Worm (Caenorhabditis elegans) whole organism, young adult: ENCODE results near the gene B0035.15.

Source experiments
- B0035.1 ChIP-seq: sonication (generic microtip); optimal IDR thresholded peaks from 2 replicates; lab custom pipeline; 2016; ENCODE audit warnings: missing genetic modification characterization, mild to moderate bottlenecking, missing compliant biosample characterization, missing genotype, missing genetic modification reagents
- B0336.3 ChIP-seq: fragments of 200-800 bp; sonication (Bioruptor generic); IDR thresholded peaks from 2 replicates; pipeline ENCODE4 v1.3.6; 2022; ENCODE audit warnings: missing genetic modification characterization, missing compliant biosample characterization
- C06A6.2 ChIP-seq: fragments of 200-800 bp; sonication (Bioruptor generic); conservative IDR thresholded peaks from 2 replicates; pipeline ENCODE4 v1.3.6; 2022; ENCODE audit warnings: missing genetic modification characterization, missing compliant biosample characterization
- F10E7.11 ChIP-seq: sonication (generic microtip); optimal IDR thresholded peaks from 2 replicates; lab custom pipeline; 2017; ENCODE audit warnings: mild to moderate bottlenecking, missing genetic modification characterization, moderate library complexity, missing compliant biosample characterization
- F23B12.7 ChIP-seq: sonication (generic microtip); optimal IDR thresholded peaks from 2 replicates; lab custom pipeline; 2017; ENCODE audit warnings: missing genetic modification characterization, mild to moderate bottlenecking, missing compliant biosample characterization, antibody characterized with exemption, moderate library complexity; ENCODE audit not compliant: insufficient read depth
- F33H1.4 ChIP-seq: fragments of 200-800 bp; sonication (Bioruptor generic); IDR thresholded peaks from 2 replicates; pipeline ENCODE4 v1.3.6; 2022; ENCODE audit warnings: missing genetic modification reagents, missing genetic modification characterization, missing compliant biosample characterization
- F37B4.10 ChIP-seq: fragments of 200-800 bp; sonication (Bioruptor generic); IDR thresholded peaks from 2 replicates; pipeline ENCODE4 v1.3.6; 2022; ENCODE audit warnings: missing genetic modification characterization, missing compliant biosample characterization
- F57C9.4 ChIP-seq: sonication (generic microtip); optimal IDR thresholded peaks from 2 replicates; lab custom pipeline; 2017; ENCODE audit warnings: mild to moderate bottlenecking, missing genetic modification characterization, missing compliant biosample characterization
- K12H6.12 ChIP-seq: fragments of 200-800 bp; sonication (Bioruptor generic); optimal IDR thresholded peaks from 2 replicates; lab custom pipeline; 2018; ENCODE audit warnings: mild to moderate bottlenecking, missing genetic modification characterization, missing compliant biosample characterization
- Y53F4B.3 ChIP-seq: fragments of 200-800 bp; sonication (Bioruptor generic); IDR thresholded peaks from 2 replicates; pipeline ENCODE4 v1.3.6; 2022; ENCODE audit warnings: missing genetic modification reagents, missing genetic modification characterization, missing compliant biosample characterization
- Y53G8AR.9 ChIP-seq: fragments of 200-800 bp; sonication (Bioruptor generic); conservative IDR thresholded peaks from 2 replicates; pipeline ENCODE4 v1.3.6; 2022; ENCODE audit warnings: missing genetic modification reagents, missing genetic modification characterization, missing compliant biosample characterization
- Y56A3A.18 ChIP-seq: fragments of 200-800 bp; sonication (Bioruptor generic); IDR thresholded peaks from 2 replicates; pipeline ENCODE4 v1.3.6; 2022; ENCODE audit warnings: missing genetic modification reagents, missing genetic modification characterization, missing compliant biosample characterization
- Y67H2A.10 ChIP-seq: fragments of 200-800 bp; sonication (Bioruptor generic); conservative IDR thresholded peaks from 2 replicates; pipeline ENCODE4 v1.3.6; 2022; ENCODE audit warnings: missing genetic modification reagents, missing genetic modification characterization, missing compliant biosample characterization
- ama-1 ChIP-seq, 3 experiments: fragments of 150-350 bp in 1 of 3; sonication (generic microtip) in 2 of 3; optimal IDR thresholded peaks; 2 replicates each; lab custom pipeline; 2014 to 2018; ENCODE audit warnings: missing biosample characterization in 2 of 3, missing genetic modification characterization in 2 of 3, missing genetic modification reagents in 2 of 3
- aptf-2 ChIP-seq: fragments of 200-800 bp; sonication (Bioruptor generic); conservative IDR thresholded peaks from 2 replicates; pipeline ENCODE4 v1.3.6; 2022; ENCODE audit warnings: missing genetic modification reagents, missing genetic modification characterization, missing compliant biosample characterization
- atf-7 ChIP-seq: sonication (generic microtip); optimal IDR thresholded peaks from 2 replicates; lab custom pipeline; 2017; ENCODE audit warnings: mild to moderate bottlenecking, missing genetic modification characterization, missing compliant biosample characterization
- attf-3 ChIP-seq: fragments of 200-800 bp; sonication (Bioruptor generic); conservative IDR thresholded peaks from 2 replicates; pipeline ENCODE4 v1.3.6; 2022; ENCODE audit warnings: missing genetic modification reagents, missing genetic modification characterization, missing compliant biosample characterization
- attf-6 ChIP-seq: fragments of 200-800 bp; sonication (Bioruptor generic); IDR thresholded peaks from 2 replicates; pipeline ENCODE4 v1.3.6; 2022; ENCODE audit warnings: missing genetic modification reagents, missing genetic modification characterization, missing compliant biosample characterization
- ceh-27 ChIP-seq: fragments of 200-800 bp; sonication (Bioruptor generic); optimal IDR thresholded peaks from 2 replicates; lab custom pipeline; 2018; ENCODE audit warnings: mild to moderate bottlenecking, missing genetic modification characterization, moderate library complexity, missing compliant biosample characterization
- ceh-40 ChIP-seq: fragments of 200-800 bp; sonication (Bioruptor generic); IDR thresholded peaks from 2 replicates; pipeline ENCODE4 v1.3.6; 2022; ENCODE audit warnings: missing genetic modification characterization, missing compliant biosample characterization
- ceh-58 ChIP-seq: fragments of 200-800 bp; sonication (Bioruptor generic); IDR thresholded peaks from 2 replicates; pipeline ENCODE4 v1.3.6; 2022; ENCODE audit warnings: missing genetic modification characterization, missing compliant biosample characterization
- ceh-79 ChIP-seq: sonication (generic microtip); optimal IDR thresholded peaks from 2 replicates; lab custom pipeline; 2017; ENCODE audit warnings: mild to moderate bottlenecking, missing genetic modification characterization, missing compliant biosample characterization
- dpff-1 ChIP-seq: sonication (generic microtip); optimal IDR thresholded peaks from 2 replicates; lab custom pipeline; 2017; ENCODE audit warnings: mild to moderate bottlenecking, missing genetic modification characterization, missing compliant biosample characterization
- dpl-1 ChIP-seq: fragments of 150-350 bp; optimal IDR thresholded peaks from 2 replicates; lab custom pipeline; 2014; ENCODE audit warnings: missing biosample characterization, missing genetic modification reagents, missing genetic modification characterization
- efl-1 ChIP-seq: fragments of 150-350 bp; optimal IDR thresholded peaks from 2 replicates; lab custom pipeline; 2014; ENCODE audit warnings: missing biosample characterization, missing genetic modification reagents, missing genetic modification characterization
- gei-17 ChIP-seq: fragments of 200-800 bp; sonication (Bioruptor generic); optimal IDR thresholded peaks from 2 replicates; lab custom pipeline; 2018; ENCODE audit warnings: mild to moderate bottlenecking, missing genetic modification characterization, missing compliant biosample characterization
- hmg-20 ChIP-seq: fragments of 200-800 bp; sonication (Bioruptor generic); IDR thresholded peaks from 2 replicates; pipeline ENCODE4 v1.3.6; 2022; ENCODE audit warnings: missing genetic modification reagents, missing genetic modification characterization, missing compliant biosample characterization
- hrde-1 ChIP-seq: sonication (generic microtip); optimal IDR thresholded peaks from 2 replicates; lab custom pipeline; 2016; ENCODE audit warnings: missing genetic modification characterization, mild to moderate bottlenecking, missing compliant biosample characterization, moderate library complexity, missing genotype, missing genetic modification reagents, borderline replicate concordance
- lag-1 ChIP-seq: fragments of 200-800 bp; sonication (Bioruptor generic); IDR thresholded peaks from 2 replicates; pipeline ENCODE4 v1.3.6; 2022; ENCODE audit warnings: missing genetic modification reagents, missing genetic modification characterization, missing compliant biosample characterization
- let-526 ChIP-seq: fragments of 200-800 bp; sonication (Bioruptor generic); IDR thresholded peaks from 2 replicates; pipeline ENCODE4 v1.3.6; 2022; ENCODE audit warnings: missing genetic modification reagents, missing genetic modification characterization, missing compliant biosample characterization
- lin-26 ChIP-seq: fragments of 200-800 bp; sonication (Bioruptor generic); IDR thresholded peaks from 2 replicates; pipeline ENCODE4 v1.3.6; 2022; ENCODE audit warnings: missing genetic modification reagents, missing genetic modification characterization, missing compliant biosample characterization
- lin-35 ChIP-seq, 3 experiments: fragments of 150-350 bp in 2 of 3; sonication (generic microtip) in 1 of 3; optimal IDR thresholded peaks; 2 replicates each; lab custom pipeline; 2014 to 2018; ENCODE audit warnings: missing biosample characterization in 3 of 3, missing genetic modification characterization in 3 of 3, missing genetic modification reagents in 3 of 3
- lin-54 ChIP-seq: fragments of 200-800 bp; sonication (Bioruptor generic); optimal IDR thresholded peaks from 2 replicates; lab custom pipeline; 2018; ENCODE audit warnings: mild to moderate bottlenecking, missing genetic modification characterization, missing compliant biosample characterization
- lir-1 ChIP-seq: fragments of 200-800 bp; sonication (Bioruptor generic); conservative IDR thresholded peaks from 2 replicates; pipeline ENCODE4 v1.3.6; 2022; ENCODE audit warnings: missing genetic modification reagents, missing genetic modification characterization, missing compliant biosample characterization
- madf-6 ChIP-seq: fragments of 200-800 bp; sonication (Bioruptor generic); IDR thresholded peaks from 2 replicates; pipeline ENCODE4 v1.3.6; 2022; ENCODE audit warnings: missing genetic modification reagents, missing genetic modification characterization, missing compliant biosample characterization
- madf-8 ChIP-seq: fragments of 200-800 bp; sonication (Bioruptor generic); conservative IDR thresholded peaks from 2 replicates; pipeline ENCODE4 v1.3.6; 2022; ENCODE audit warnings: missing genetic modification reagents, missing genetic modification characterization, missing compliant biosample characterization
- mes-4 ChIP-seq: sonication (generic microtip); optimal IDR thresholded peaks from 2 replicates; lab custom pipeline; 2016; ENCODE audit warnings: missing genotype, missing genetic modification characterization, missing compliant biosample characterization
- mxl-1 ChIP-seq: sonication (generic microtip); optimal IDR thresholded peaks from 2 replicates; lab custom pipeline; 2016; ENCODE audit warnings: missing genetic modification characterization, missing compliant biosample characterization
- nfya-2 ChIP-seq: fragments of 200-800 bp; sonication (Bioruptor generic); IDR thresholded peaks from 2 replicates; pipeline ENCODE4 v1.3.6; 2022; ENCODE audit warnings: missing genetic modification reagents, missing genetic modification characterization, missing compliant biosample characterization
- nhr-120 ChIP-seq: fragments of 200-800 bp; sonication (Bioruptor generic); IDR thresholded peaks from 2 replicates; pipeline ENCODE4 v1.3.6; 2022; ENCODE audit warnings: missing genetic modification characterization, missing compliant biosample characterization
- nhr-179 ChIP-seq: sonication (generic microtip); optimal IDR thresholded peaks from 2 replicates; lab custom pipeline; 2016; ENCODE audit warnings: mild to moderate bottlenecking, missing genetic modification characterization, missing compliant biosample characterization
- nhr-27 ChIP-seq: fragments of 200-800 bp; sonication (Bioruptor generic); optimal IDR thresholded peaks from 2 replicates; lab custom pipeline; 2018; ENCODE audit warnings: mild to moderate bottlenecking, missing genetic modification characterization, moderate library complexity, missing compliant biosample characterization
- rcor-1 ChIP-seq: fragments of 200-800 bp; sonication (Bioruptor generic); IDR thresholded peaks from 2 replicates; pipeline ENCODE4 v1.3.6; 2022; ENCODE audit warnings: missing genetic modification reagents, missing genetic modification characterization, missing compliant biosample characterization
- sea-2 ChIP-seq: fragments of 200-800 bp; sonication (Bioruptor generic); IDR thresholded peaks from 2 replicates; pipeline ENCODE4 v1.3.6; 2022; ENCODE audit warnings: missing genetic modification characterization, missing compliant biosample characterization
- snpc-1.3 ChIP-seq: sonication (generic microtip); optimal IDR thresholded peaks from 2 replicates; lab custom pipeline; 2017; ENCODE audit warnings: missing genetic modification characterization, mild to moderate bottlenecking, missing compliant biosample characterization, antibody characterized with exemption, moderate library complexity, missing genotype, missing genetic modification reagents; ENCODE audit not compliant: insufficient read depth
- snpc-3.4 ChIP-seq: sonication (generic microtip); optimal IDR thresholded peaks from 2 replicates; lab custom pipeline; 2017; ENCODE audit warnings: missing genetic modification characterization, mild to moderate bottlenecking, missing compliant biosample characterization, antibody characterized with exemption, moderate library complexity, missing genotype, missing genetic modification reagents
- tlf-1 ChIP-seq: fragments of 200-800 bp; sonication (Bioruptor generic); optimal IDR thresholded peaks from 2 replicates; lab custom pipeline; 2018; ENCODE audit warnings: mild to moderate bottlenecking, missing genetic modification characterization, missing compliant biosample characterization
- unc-62 ChIP-seq: fragments of 150-350 bp; optimal IDR thresholded peaks from 2 replicates; lab custom pipeline; 2014; ENCODE audit warnings: missing biosample characterization, missing genetic modification reagents, missing genetic modification characterization
- xnd-1 ChIP-seq: sonication (generic microtip); optimal IDR thresholded peaks from 2 replicates; lab custom pipeline; 2016; ENCODE audit warnings: missing genotype, missing genetic modification reagents, missing genetic modification characterization, missing compliant biosample characterization

B0035.15 gene

ce11 chrIV:11337021-11337420 lies 39.0 kb upstream of the B0035.15 start, which contains the start of gene F54E12.2 (continued):
- TF ChIP-seq snpc-1.3 (tag; lab: Kevin White, UChicago) = peak; percentile 88
- TF ChIP-seq mes-4 (tag; lab: Kevin White, UChicago) = no peak
- TF ChIP-seq nhr-27 (tag; lab: Kevin White, UChicago) = no peak
- peak; percentile 99 for TF ChIP-seq F33H1.4 (GFP tag; lab: Robert Waterston, UW)
- TF ChIP-seq Y56A3A.18 (GFP tag; lab: Robert Waterston, UW) = no peak
- no peak for TF ChIP-seq hmg-20 (GFP tag; lab: Robert Waterston, UW)
- no peak for TF ChIP-seq B0336.3 (GFP tag; lab: Robert Waterston, UW)
- no peak for TF ChIP-seq nfya-2 (GFP tag; lab: Robert Waterston, UW)
- no peak for TF ChIP-seq nhr-179 (tag; lab: Kevin White, UChicago)
- TF ChIP-seq madf-6 = peak; percentile 99
- peak; percentile 94 for TF ChIP-seq dpl-1 (GFP tag; lab: Kevin White, UChicago)
- no peak for TF ChIP-seq nhr-120 (GFP tag; lab: Robert Waterston, UW)
- TF ChIP-seq dpff-1 (tag; lab: Kevin White, UChicago) = no peak
- no peak for TF ChIP-seq B0035.1 (tag; lab: Kevin White, UChicago)
- TF ChIP-seq lir-1 (GFP tag; lab: Robert Waterston, UW) = no peak; the same call in 1 of the 2 replicates
- TF ChIP-seq madf-8 (GFP tag; lab: Robert Waterston, UW) = peak; percentile 96
- no peak for TF ChIP-seq ceh-40 (GFP tag; lab: Robert Waterston, UW)
- peak; percentile 90 for TF ChIP-seq tlf-1 (GFP tag; lab: Kevin White, UChicago)
- 0 out of 2 replicates have a peak, but pooled peaks have one; percentile 46 for TF ChIP-seq attf-3 (GFP tag; lab: Robert Waterston, UW)
- TF ChIP-seq let-526 (GFP tag; lab: Robert Waterston, UW) = no peak
- TF ChIP-seq unc-62 (GFP tag; lab: Kevin White, UChicago) = no peak
- no peak for TF ChIP-seq F57C9.4 (tag; lab: Kevin White, UChicago)
- peak; percentile 98 for TF ChIP-seq efl-1 (GFP tag; lab: Kevin White, UChicago)
- TF ChIP-seq attf-6 (GFP tag; lab: Robert Waterston, UW) = peak; percentile 68
- peak; percentile 7 for TF ChIP-seq F23B12.7
- TF ChIP-seq xnd-1 = peak; percentile 95
- TF ChIP-seq lin-26 (GFP tag; lab: Robert Waterston, UW) = peak; percentile 67
- TF ChIP-seq sea-2 (GFP tag; lab: Robert Waterston, UW) = no peak
- peak in 1 of 3 experiments; percentile 75 for TF ChIP-seq lin-35 (GFP tag; optimal IDR thresholded peaks at IDR 0.05; lab: Kevin White, UChicago)
- peak; percentile 45; the same call in 1 of the 2 replicates for TF ChIP-seq Y53F4B.3
- TF ChIP-seq snpc-3.4 (tag; lab: Kevin White, UChicago) = peak; percentile 94
- TF ChIP-seq mxl-1 (tag; lab: Kevin White, UChicago) = no peak
- TF ChIP-seq Y67H2A.10 = peak; percentile 35; the same call in 1 of the 2 replicates
- no peak for TF ChIP-seq ceh-58 (GFP tag; lab: Robert Waterston, UW)
- TF ChIP-seq ceh-27 (GFP tag; lab: Kevin White, UChicago) = no peak
- no peak for TF ChIP-seq F37B4.10 (GFP tag; lab: Robert Waterston, UW)
- no peak for TF ChIP-seq F10E7.11 (tag; lab: Kevin White, UChicago)
- no peak for TF ChIP-seq C06A6.2 (GFP tag; lab: Robert Waterston, UW)
- TF ChIP-seq aptf-2 (GFP tag; lab: Robert Waterston, UW) = 0 out of 2 replicates have a peak, but pooled peaks have one; percentile 48
- TF ChIP-seq gei-17 (GFP tag; lab: Kevin White, UChicago) = no peak
- peak; percentile 82 for TF ChIP-seq lin-54 (GFP tag; lab: Kevin White, UChicago)
- TF ChIP-seq atf-7 (tag; lab: Kevin White, UChicago) = no peak
- TF ChIP-seq ceh-79 (tag; lab: Kevin White, UChicago) = no peak
- TF ChIP-seq K12H6.12 (tag; lab: Kevin White, UChicago) = no peak
- peak; percentile 88 for TF ChIP-seq rcor-1
- TF ChIP-seq hrde-1 (tag; lab: Kevin White, UChicago) = no peak
- no peak for TF ChIP-seq lag-1
- peak; percentile 86 for TF ChIP-seq Y53G8AR.9 (GFP tag; lab: Robert Waterston, UW)
- no peak for TF ChIP-seq ama-1 (optimal IDR thresholded peaks at IDR 0.05; lab: Kevin White, UChicago)
- no peak for TF ChIP-seq ama-1 (GFP tag; optimal IDR thresholded peaks at IDR 0.05; lab: Kevin White, UChicago)
